Fruit fly (Drosophila melanogaster) Kc167 (cell line): ENCODE results near the gene CG11927.

Experiments
- Sin3A ChIP-seq: fragments of >200 bp; optimal IDR thresholded peaks from 2 replicates; lab custom pipeline; 2018; ENCODE audit warnings: missing external identifiers
- h ChIP-seq: fragments of >200 bp; optimal IDR thresholded peaks from 3 replicates; lab custom pipeline; 2018; ENCODE audit warnings: missing external identifiers
- insv ChIP-seq: fragments of >200 bp; optimal IDR thresholded peaks from 3 replicates; lab custom pipeline; 2018; ENCODE audit warnings: missing external identifiers
- psq ChIP-seq: fragments of >200 bp; optimal IDR thresholded peaks from 2 replicates; lab custom pipeline; 2017; ENCODE audit warnings: missing external identifiers
- ttk ChIP-seq: sonication (Bioruptor generic); optimal IDR thresholded peaks from 2 replicates; lab custom pipeline; 2017; ENCODE audit warnings: missing external identifiers

DNA sequence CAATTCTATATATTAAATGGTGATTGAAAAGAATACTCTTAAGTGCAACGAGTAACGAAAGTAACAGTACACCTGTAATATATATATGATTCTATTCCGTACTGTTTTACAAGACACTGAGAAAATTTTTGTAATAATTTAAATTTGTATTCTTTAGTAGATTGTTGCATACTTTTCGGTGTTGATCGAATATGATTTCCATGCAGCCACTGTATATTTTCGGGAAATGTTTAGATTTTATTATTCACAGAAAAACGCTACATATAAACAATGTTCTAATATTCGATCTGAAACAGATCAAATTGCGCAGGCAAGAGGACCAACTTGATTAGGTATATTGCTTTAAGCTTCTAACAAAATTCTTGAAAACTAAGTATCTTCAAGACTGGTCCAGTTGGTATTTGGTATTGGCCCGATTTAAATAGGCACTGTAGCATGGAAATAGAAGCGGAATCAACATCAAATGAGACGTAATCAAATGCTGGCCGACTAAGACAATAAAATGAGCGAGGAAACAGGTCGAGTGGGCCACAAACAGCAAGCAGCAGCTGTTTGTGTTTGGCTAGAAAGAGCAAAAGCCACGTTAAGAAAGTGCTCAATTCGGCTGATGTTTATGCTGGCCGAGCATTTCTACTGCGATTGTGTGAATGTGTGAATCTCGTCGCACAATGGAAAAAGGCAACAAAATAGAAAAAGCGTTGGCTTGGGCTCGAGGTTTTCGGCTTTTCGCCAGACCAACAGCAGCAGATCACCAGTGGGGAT, 35.1 kb upstream of the CG11927 start, which contains the start of gene CG15629:
- TF ChIP-seq Sin3A (lab: Kevin White, UChicago) (no peak), psq (no peak), h (no peak), insv (lab: Kevin White, UChicago) (no peak), ttk (lab: Kevin White, UChicago) (no peak)
